Fruit fly (Drosophila melanogaster) whole organism, embryonic: ENCODE measurements around the gene Gyc89Da.

Experiments used
- B-H2 ChIP-seq: fragments of 200-800 bp; sonication (Bioruptor generic); optimal IDR thresholded peaks from 2 replicates; lab custom pipeline; 2018; ENCODE audit warnings: missing biosample characterization, mild to moderate bottlenecking, missing genetic modification characterization
- CG10366 ChIP-seq: fragments of 200-800 bp; sonication (Bioruptor generic); IDR thresholded peaks from 2 replicates; pipeline ENCODE4 v1.3.6; 2022; ENCODE audit warnings: missing biosample characterization, missing genetic modification characterization
- CG10979 ChIP-seq: fragments of 200-800 bp; sonication (Bioruptor generic); optimal IDR thresholded peaks from 2 replicates; lab custom pipeline; 2018; ENCODE audit warnings: missing biosample characterization, mild to moderate bottlenecking, missing genetic modification characterization, moderate library complexity
- CG11247 ChIP-seq: fragments of 200-800 bp; sonication (Bioruptor generic); IDR thresholded peaks from 2 replicates; pipeline ENCODE4 v1.3.6; 2022; ENCODE audit warnings: missing biosample characterization, missing genetic modification characterization
- CG12744 ChIP-seq: fragments of 200-800 bp; sonication (Bioruptor generic); optimal IDR thresholded peaks from 2 replicates; lab custom pipeline; 2016; ENCODE audit warnings: missing biosample characterization, missing genetic modification characterization
- CG13123 ChIP-seq: fragments of 200-800 bp; sonication (Bioruptor generic); optimal IDR thresholded peaks from 2 replicates; lab custom pipeline; 2016; ENCODE audit warnings: missing biosample characterization, missing genetic modification characterization
- CG13624 ChIP-seq: fragments of 200-800 bp; sonication (Bioruptor generic); optimal IDR thresholded peaks from 2 replicates; lab custom pipeline; 2016; ENCODE audit warnings: missing biosample characterization, missing genetic modification characterization
- CG14441 ChIP-seq: fragments of 200-800 bp; sonication (Bioruptor generic); IDR thresholded peaks from 2 replicates; pipeline ENCODE4 v1.3.6; 2022; ENCODE audit warnings: missing biosample characterization, missing genetic modification characterization
- CG14965 ChIP-seq: fragments of 200-800 bp; sonication (Bioruptor generic); optimal IDR thresholded peaks from 2 replicates; lab custom pipeline; 2016; ENCODE audit warnings: missing biosample characterization, missing genetic modification characterization, borderline replicate concordance
- CG1603 ChIP-seq: fragments of 200-800 bp; sonication (Bioruptor generic); optimal IDR thresholded peaks from 2 replicates; lab custom pipeline; 2019; ENCODE audit warnings: missing biosample characterization, mild to moderate bottlenecking, missing genetic modification characterization, moderate library complexity
- CG17612 ChIP-seq: fragments of 200-800 bp; sonication (Bioruptor generic); IDR thresholded peaks from 2 replicates; pipeline ENCODE4 v1.3.6; 2022; ENCODE audit warnings: missing biosample characterization, missing genetic modification characterization
- CG1792 ChIP-seq: fragments of 200-800 bp; sonication (Bioruptor generic); optimal IDR thresholded peaks from 2 replicates; lab custom pipeline; 2016; ENCODE audit warnings: missing biosample characterization, missing genetic modification characterization
- CG2199 ChIP-seq: fragments of 200-800 bp; sonication (Bioruptor generic); IDR thresholded peaks from 3 replicates; pipeline ENCODE4 v1.3.6; 2022; ENCODE audit warnings: missing biosample characterization, missing genetic modification characterization
- CG2202 ChIP-seq: fragments of 200-800 bp; sonication (Bioruptor generic); optimal IDR thresholded peaks from 2 replicates; lab custom pipeline; 2018; ENCODE audit warnings: missing biosample characterization, mild to moderate bottlenecking, missing genetic modification characterization
- CG8089 ChIP-seq: fragments of 200-800 bp; sonication (Bioruptor generic); optimal IDR thresholded peaks from 3 replicates; lab custom pipeline; 2016; ENCODE audit warnings: missing biosample characterization, missing genetic modification characterization
- CG9437 ChIP-seq: fragments of 200-800 bp; sonication (Bioruptor generic); optimal IDR thresholded peaks from 2 replicates; lab custom pipeline; 2018; ENCODE audit warnings: missing biosample characterization, mild to moderate bottlenecking, missing genetic modification characterization
- Dll ChIP-seq: fragments of 200-800 bp; sonication (Bioruptor generic); IDR thresholded peaks from 4 replicates; pipeline ENCODE4 v1.3.6; 2022; ENCODE audit warnings: missing biosample characterization, missing genetic modification characterization; ENCODE audit not compliant: partially characterized antibody
- Doc2 ChIP-seq: fragments of 200-800 bp; sonication (Bioruptor generic); IDR thresholded peaks from 2 replicates; pipeline ENCODE4 v1.3.6; 2022; ENCODE audit warnings: missing biosample characterization, missing genetic modification characterization
- HLH4C ChIP-seq: fragments of 200-800 bp; sonication (Bioruptor generic); IDR thresholded peaks from 3 replicates; pipeline ENCODE4 v1.3.6; 2022; ENCODE audit warnings: missing biosample characterization, missing genetic modification characterization; ENCODE audit not compliant: partially characterized antibody
- Hey ChIP-seq: fragments of 200-800 bp; sonication (Bioruptor generic); optimal IDR thresholded peaks from 3 replicates; lab custom pipeline; 2018; ENCODE audit warnings: missing biosample characterization, mild to moderate bottlenecking, missing genetic modification characterization
- Hr39 ChIP-seq: fragments of >200 bp; optimal IDR thresholded peaks from 2 replicates; lab custom pipeline; 2017
- Kr ChIP-seq: fragments of 200-800 bp; sonication (Bioruptor generic); optimal IDR thresholded peaks from 2 replicates; lab custom pipeline; 2017; ENCODE audit warnings: missing biosample characterization, mild to moderate bottlenecking, missing genetic modification characterization
- Nf-YA ChIP-seq: fragments of 200-800 bp; sonication (Bioruptor generic); IDR thresholded peaks from 2 replicates; pipeline ENCODE4 v1.3.6; 2022; ENCODE audit warnings: missing biosample characterization, missing genetic modification characterization
- Optix ChIP-seq: fragments of 200-800 bp; sonication (Bioruptor generic); IDR thresholded peaks from 3 replicates; pipeline ENCODE4 v1.3.6; 2022; ENCODE audit warnings: missing biosample characterization, missing genetic modification characterization
- Rfx ChIP-seq: fragments of 200-800 bp; sonication (Bioruptor generic); IDR thresholded peaks from 2 replicates; pipeline ENCODE4 v1.3.6; 2022; ENCODE audit warnings: missing biosample characterization, missing genetic modification characterization
- Sox100B ChIP-seq: fragments of 200-800 bp; sonication (Bioruptor generic); optimal IDR thresholded peaks from 3 replicates; lab custom pipeline; 2018; ENCODE audit warnings: missing biosample characterization, mild to moderate bottlenecking, missing genetic modification characterization
- Usf ChIP-seq: fragments of 200-800 bp; sonication (Bioruptor generic); optimal IDR thresholded peaks from 2 replicates; lab custom pipeline; 2017; ENCODE audit warnings: missing genotype, missing biosample characterization, missing genetic modification characterization
- abd-A ChIP-seq: fragments of 200-800 bp; sonication (Bioruptor generic); optimal IDR thresholded peaks from 3 replicates; lab custom pipeline; 2019; ENCODE audit warnings: missing biosample characterization, mild to moderate bottlenecking, missing genetic modification characterization, moderate library complexity
- az2 ChIP-seq: fragments of 200-800 bp; sonication (Bioruptor generic); optimal IDR thresholded peaks from 3 replicates; lab custom pipeline; 2016; ENCODE audit warnings: missing biosample characterization, missing genetic modification characterization
- btn ChIP-seq: fragments of 200-800 bp; sonication (Bioruptor generic); optimal IDR thresholded peaks from 2 replicates; lab custom pipeline; 2016; ENCODE audit warnings: missing biosample characterization, missing genetic modification characterization
- ci ChIP-seq: fragments of 200-800 bp; sonication (Bioruptor generic); IDR thresholded peaks from 3 replicates; pipeline ENCODE4 v1.3.6; 2022; ENCODE audit warnings: missing biosample characterization, missing genetic modification characterization
- corto ChIP-seq: fragments of 200-800 bp; sonication (Bioruptor generic); optimal IDR thresholded peaks from 2 replicates; lab custom pipeline; 2016; ENCODE audit warnings: missing biosample characterization, mild to moderate bottlenecking, missing genetic modification characterization, moderate library complexity
- crc ChIP-seq: fragments of 200-800 bp; sonication (Bioruptor generic); optimal IDR thresholded peaks from 2 replicates; lab custom pipeline; 2016; ENCODE audit warnings: missing biosample characterization, missing genetic modification characterization
- crp ChIP-seq, 2 experiments: fragments of 200-800 bp; sonication (Bioruptor generic); optimal IDR thresholded peaks; 2 replicates in 1 of 2; 3 replicates in 1 of 2; lab custom pipeline; 2017; ENCODE audit warnings: missing biosample characterization in 2 of 2, missing genetic modification characterization in 2 of 2, mild to moderate bottlenecking in 1 of 2, moderate library complexity in 1 of 2
- dimm ChIP-seq: fragments of 200-800 bp; sonication (Bioruptor generic); IDR thresholded peaks from 2 replicates; pipeline ENCODE4 v1.3.6; 2022; ENCODE audit warnings: missing biosample characterization, missing genetic modification characterization
- gfzf ChIP-seq: fragments of 200-800 bp; sonication (Bioruptor generic); optimal IDR thresholded peaks from 2 replicates; lab custom pipeline; 2016; ENCODE audit warnings: missing biosample characterization, mild to moderate bottlenecking, missing genetic modification characterization, moderate library complexity
- gro ChIP-seq: fragments of 200-800 bp; sonication (Bioruptor generic); optimal IDR thresholded peaks from 2 replicates; lab custom pipeline; 2016; ENCODE audit warnings: missing biosample characterization, missing genetic modification characterization
- gsb ChIP-seq: fragments of 200-800 bp; sonication (Bioruptor generic); IDR thresholded peaks from 2 replicates; pipeline ENCODE4 v1.3.6; 2022; ENCODE audit warnings: missing biosample characterization, missing genetic modification characterization
- her ChIP-seq: fragments of 200-800 bp; sonication (Bioruptor generic); optimal IDR thresholded peaks from 2 replicates; lab custom pipeline; 2016; ENCODE audit warnings: missing biosample characterization, missing genetic modification characterization
- inv ChIP-seq: fragments of 200-800 bp; sonication (Bioruptor generic); IDR thresholded peaks from 2 replicates; pipeline ENCODE4 v1.3.6; 2022; ENCODE audit warnings: missing biosample characterization, missing genetic modification characterization; ENCODE audit not compliant: partially characterized antibody
- jumu ChIP-seq: fragments of 200-800 bp; sonication (Bioruptor generic); optimal IDR thresholded peaks from 3 replicates; lab custom pipeline; 2016; ENCODE audit warnings: missing biosample characterization, missing genetic modification characterization
- nerfin-1 ChIP-seq: fragments of 200-800 bp; sonication (Bioruptor generic); optimal IDR thresholded peaks from 3 replicates; lab custom pipeline; 2019; ENCODE audit warnings: missing biosample characterization, mild to moderate bottlenecking, missing genetic modification characterization, moderate library complexity
- oc ChIP-seq: fragments of 200-800 bp; sonication (Bioruptor generic); optimal IDR thresholded peaks from 2 replicates; lab custom pipeline; 2018; ENCODE audit warnings: missing biosample characterization, mild to moderate bottlenecking, missing genetic modification characterization, moderate library complexity
- org-1 ChIP-seq: fragments of 200-800 bp; sonication (Bioruptor generic); optimal IDR thresholded peaks from 2 replicates; lab custom pipeline; 2017; ENCODE audit warnings: missing biosample characterization, missing genetic modification characterization
- ro ChIP-seq: fragments of 200-800 bp; sonication (Bioruptor generic); IDR thresholded peaks from 2 replicates; pipeline ENCODE4 v1.3.6; 2022; ENCODE audit warnings: missing biosample characterization, missing genetic modification characterization
- row ChIP-seq: fragments of 200-800 bp; sonication (Bioruptor generic); IDR thresholded peaks from 3 replicates; pipeline ENCODE4 v1.3.6; 2022; ENCODE audit warnings: missing biosample characterization, missing genetic modification characterization
- sc ChIP-seq, 3 experiments: fragments of >200 bp in 2 of 3; fragments of 200-800 bp in 1 of 3; sonication (Bioruptor generic) in 1 of 3; optimal IDR thresholded peaks; 2 replicates in 2 of 3; 3 replicates in 1 of 3; lab custom pipeline; 2017; ENCODE audit warnings: mild to moderate bottlenecking in 1 of 3, missing biosample characterization in 1 of 3, missing genetic modification characterization in 1 of 3, missing genetic modification reagents in 1 of 3
- sna ChIP-seq: fragments of 200-800 bp; sonication (Bioruptor generic); IDR thresholded peaks from 2 replicates; pipeline ENCODE4 v1.3.6; 2022; ENCODE audit warnings: missing biosample characterization, missing genetic modification characterization; ENCODE audit not compliant: partially characterized antibody
- sqz ChIP-seq: fragments of 200-800 bp; sonication (Bioruptor generic); optimal IDR thresholded peaks from 3 replicates; lab custom pipeline; 2018; ENCODE audit warnings: missing biosample characterization, mild to moderate bottlenecking, missing genetic modification characterization
- ssp ChIP-seq: fragments of 200-800 bp; sonication (Bioruptor generic); IDR thresholded peaks from 2 replicates; pipeline ENCODE4 v1.3.6; 2022; ENCODE audit warnings: missing biosample characterization, missing genetic modification characterization
- zen2 ChIP-seq: fragments of 200-800 bp; sonication (Bioruptor generic); IDR thresholded peaks from 3 replicates; pipeline ENCODE4 v1.3.6; 2022; ENCODE audit warnings: missing biosample characterization, missing genetic modification characterization; ENCODE audit not compliant: partially characterized antibody

The Gyc89Da gene

dm6 chr3R:16524178-16524577, 51.8 kb downstream of the Gyc89Da start (continued):
- TF ChIP-seq CG2199 (GFP tag; lab: Robert Waterston, UW) (no peak), gfzf (GFP tag; lab: Kevin White, UChicago) (no peak), sqz (GFP tag; lab: Kevin White, UChicago) (peak; percentile 24), CG9437 (peak; percentile 12), ro (no peak), ci (peak; percentile 91), btn (peak; percentile 48), corto (no peak), row (GFP tag; lab: Robert Waterston, UW) (peak; percentile 66), nerfin-1 (tag; lab: Kevin White, UChicago) (peak; percentile 78), abd-A (tag; lab: Kevin White, UChicago) (peak; percentile 31), CG13624 (GFP tag; lab: Kevin White, UChicago) (peak; percentile 14), org-1 (GFP tag; lab: Kevin White, UChicago) (no peak), crp (GFP tag; optimal IDR thresholded peaks at IDR 0.05; lab: Kevin White, UChicago) (no peak), B-H2 (GFP tag; lab: Kevin White, UChicago) (no peak), CG10366 (GFP tag; lab: Robert Waterston, UW) (peak; percentile 62), Hr39 (lab: Kevin White, UChicago) (no peak), CG11247 (peak; percentile 11; the same call in 1 of the 2 replicates), CG17612 (no peak), zen2 (no peak), HLH4C (GFP tag; lab: Robert Waterston, UW) (no peak), gsb (no peak), oc (peak; percentile 64), inv (GFP tag; lab: Robert Waterston, UW) (no peak), CG8089 (GFP tag; lab: Kevin White, UChicago) (no peak), Usf (GFP tag; lab: Kevin White, UChicago) (no peak), Nf-YA (0 out of 2 replicates have a peak, but pooled peaks have one; percentile 26), Kr (GFP tag; lab: Kevin White, UChicago) (no peak), sna (GFP tag; lab: Robert Waterston, UW) (no peak), CG1603 (tag; lab: Kevin White, UChicago) (peak; percentile 50), Sox100B (GFP tag; lab: Kevin White, UChicago) (peak; percentile 84), jumu (GFP tag; lab: Kevin White, UChicago) (peak; percentile 5), CG10979 (tag; lab: Kevin White, UChicago) (peak; percentile 93), CG13123 (GFP tag; lab: Kevin White, UChicago) (no peak), CG14441 (peak; percentile 54; the same call in 1 of the 2 replicates), Hey (tag; lab: Kevin White, UChicago) (no peak), CG14965 (GFP tag; lab: Kevin White, UChicago) (no peak), CG2202 (no peak), sc (optimal IDR thresholded peaks at IDR 0.05; lab: Kevin White, UChicago) (no peak), sc (GFP tag; optimal IDR thresholded peaks at IDR 0.05; lab: Kevin White, UChicago) (peak; percentile 14), crc (GFP tag; lab: Kevin White, UChicago) (no peak), CG1792 (peak; percentile 42), Dll (no peak), dimm (peak; percentile 55; the same call in 1 of the 2 replicates), gro (GFP tag; lab: Kevin White, UChicago) (no peak), ssp (GFP tag; lab: Robert Waterston, UW) (peak; percentile 43; the same call in 1 of the 2 replicates), her (GFP tag; lab: Kevin White, UChicago) (no peak), az2 (peak; percentile 44), Rfx (GFP tag; lab: Robert Waterston, UW) (no peak), Doc2 (GFP tag; lab: Robert Waterston, UW) (no peak), CG12744 (no peak), Optix (GFP tag; lab: Robert Waterston, UW) (no peak)
